Fruit fly (Drosophila melanogaster): ENCODE measurements around the gene Rcd2.

- no peak for TF ChIP-seq CG7101 (tag; optimal IDR thresholded peaks at IDR 0.05)
- no peak for TF ChIP-seq cic (GFP tag; optimal IDR thresholded peaks at IDR 0.05)
- no peak for TF ChIP-seq tj (GFP tag; optimal IDR thresholded peaks at IDR 0.05)
- no peak for TF ChIP-seq ovo (GFP tag; optimal IDR thresholded peaks at IDR 0.05)
- no peak for TF ChIP-seq Clk (GFP tag; optimal IDR thresholded peaks at IDR 0.05)
Observed at dm6 chr3L:20491525-20492132, 48.6 kb downstream of the Rcd2 start, which contains the start of gene ND-39.

Measured in whole organism, adult.